Fruit fly (Drosophila melanogaster) whole organism, wandering third instar larva: ENCODE data around the gene Sema1a.

ENCODE experiments used
- Abd-B ChIP-seq: fragments of >200 bp; optimal IDR thresholded peaks from 2 replicates; lab custom pipeline; 2017; ENCODE audit warnings: missing biosample characterization, missing genetic modification characterization
- CrebA ChIP-seq: fragments of 200-800 bp; sonication (Bioruptor generic); optimal IDR thresholded peaks from 2 replicates; lab custom pipeline; 2016; ENCODE audit warnings: missing biosample characterization, mild to moderate bottlenecking, missing genetic modification characterization, borderline replicate concordance
- Dfd ChIP-seq: fragments of >200 bp; optimal IDR thresholded peaks from 2 replicates; lab custom pipeline; 2017; ENCODE audit warnings: missing biosample characterization, missing genetic modification characterization
- Dif ChIP-seq: fragments of 200-275, 200-300 bp; sonication (Bioruptor generic); optimal IDR thresholded peaks from 2 replicates; lab custom pipeline; 2018; ENCODE audit warnings: missing biosample characterization, missing genetic modification characterization; ENCODE audit not compliant: partially characterized antibody
- GATAd ChIP-seq: sonication (Bioruptor generic); optimal IDR thresholded peaks from 2 replicates; lab custom pipeline; 2016; ENCODE audit warnings: missing biosample characterization, missing genetic modification characterization
- HLH106 ChIP-seq: fragments of 200-800 bp; optimal IDR thresholded peaks from 3 replicates; lab custom pipeline; 2019; ENCODE audit warnings: missing biosample characterization, mild to moderate bottlenecking, missing genetic modification characterization, moderate library complexity
- Hnf4 ChIP-seq: fragments of 200-800 bp; sonication (Bioruptor generic); optimal IDR thresholded peaks from 2 replicates; lab custom pipeline; 2016; ENCODE audit warnings: missing biosample characterization, mild to moderate bottlenecking, missing genetic modification characterization
- Hr78 ChIP-seq: fragments of >200 bp; optimal IDR thresholded peaks from 2 replicates; lab custom pipeline; 2017; ENCODE audit warnings: missing biosample characterization, missing genetic modification characterization
- Hr83 ChIP-seq: fragments of 200-300 bp; sonication (Bioruptor generic); optimal IDR thresholded peaks from 2 replicates; lab custom pipeline; 2016; ENCODE audit warnings: missing biosample characterization, mild to moderate bottlenecking, missing genetic modification characterization, moderate library complexity; ENCODE audit not compliant: poor library complexity, severe bottlenecking
- Jra ChIP-seq: sonication (Bioruptor generic); optimal IDR thresholded peaks from 2 replicates; lab custom pipeline; 2016; ENCODE audit warnings: missing biosample characterization, missing genetic modification characterization
- Mio ChIP-seq: sonication (Bioruptor generic); optimal IDR thresholded peaks from 2 replicates; lab custom pipeline; 2016; ENCODE audit warnings: missing biosample characterization, missing genetic modification characterization
- N ChIP-seq: fragments of >200 bp; optimal IDR thresholded peaks from 2 replicates; lab custom pipeline; 2018; ENCODE audit warnings: missing biosample characterization, missing external identifiers, missing genetic modification characterization
- OdsH ChIP-seq: fragments of 200-800 bp; sonication (Bioruptor generic); optimal IDR thresholded peaks from 2 replicates; lab custom pipeline; 2016; ENCODE audit warnings: missing biosample characterization, mild to moderate bottlenecking, missing genetic modification characterization
- Rel ChIP-seq, 2 experiments: fragments of 200-800 bp; sonication (Bioruptor generic) in 1 of 2; optimal IDR thresholded peaks; 2 replicates in 1 of 2; 3 replicates in 1 of 2; lab custom pipeline; 2016 to 2019; ENCODE audit warnings: mild to moderate bottlenecking in 2 of 2, missing biosample characterization in 2 of 2, missing genetic modification characterization in 2 of 2, moderate library complexity in 1 of 2
- Sp1 ChIP-seq: fragments of 200-800 bp; sonication (Bioruptor generic); optimal IDR thresholded peaks from 3 replicates; lab custom pipeline; 2019; ENCODE audit warnings: missing biosample characterization, mild to moderate bottlenecking, missing genetic modification characterization, moderate library complexity
- Vsx2 ChIP-seq: fragments of 200-300, 225-300 bp; sonication (Bioruptor generic); optimal IDR thresholded peaks from 2 replicates; lab custom pipeline; 2018; ENCODE audit warnings: missing biosample characterization, missing genetic modification characterization; ENCODE audit not compliant: partially characterized antibody
- br ChIP-seq: fragments of 200-800 bp; sonication (Bioruptor generic); optimal IDR thresholded peaks from 2 replicates; lab custom pipeline; 2016; ENCODE audit warnings: missing biosample characterization, missing genetic modification characterization
- brk ChIP-seq: fragments of 200-800 bp; sonication (Bioruptor generic); optimal IDR thresholded peaks from 2 replicates; lab custom pipeline; 2016; ENCODE audit warnings: missing biosample characterization, mild to moderate bottlenecking, missing genetic modification characterization
- dl ChIP-seq, 2 experiments: fragments of 175-275, 200-275 bp in 1 of 2; fragments of 200-275 bp in 1 of 2; sonication (Bioruptor generic); optimal IDR thresholded peaks; lab custom pipeline; 2018; ENCODE audit warnings: mild to moderate bottlenecking in 2 of 2, missing biosample characterization in 2 of 2, missing genetic modification characterization in 2 of 2, moderate library complexity in 2 of 2; ENCODE audit not compliant: partially characterized antibody in 2 of 2, insufficient read depth in 1 of 2
- dmrt93B ChIP-seq: fragments of 200-800 bp; sonication (Bioruptor generic); optimal IDR thresholded peaks from 2 replicates; lab custom pipeline; 2018; ENCODE audit warnings: missing biosample characterization, mild to moderate bottlenecking, missing genetic modification characterization
- dsf ChIP-seq: sonication (Bioruptor generic); optimal IDR thresholded peaks from 2 replicates; lab custom pipeline; 2016; ENCODE audit warnings: missing biosample characterization, missing genetic modification characterization, borderline replicate concordance
- ey ChIP-seq: fragments of 200-800 bp; sonication (Bioruptor generic); optimal IDR thresholded peaks from 2 replicates; lab custom pipeline; 2016; ENCODE audit warnings: missing biosample characterization, missing genetic modification characterization
- foxo ChIP-seq, 2 experiments: fragments of 200-800 bp; sonication (Bioruptor generic); optimal IDR thresholded peaks; 2 replicates in 1 of 2; 3 replicates in 1 of 2; lab custom pipeline; 2016 to 2017; ENCODE audit warnings: missing biosample characterization in 2 of 2, missing genetic modification characterization in 2 of 2
- fru ChIP-seq: fragments of 200-800 bp; sonication (Bioruptor generic); optimal IDR thresholded peaks from 3 replicates; lab custom pipeline; 2016; ENCODE audit warnings: missing biosample characterization, mild to moderate bottlenecking, missing genetic modification characterization
- h ChIP-seq: fragments of 200-800 bp; sonication (Bioruptor generic); optimal IDR thresholded peaks from 3 replicates; lab custom pipeline; 2016; ENCODE audit warnings: missing biosample characterization, mild to moderate bottlenecking, missing genetic modification characterization
- jim ChIP-seq: fragments of 175-275, 200-325 bp; sonication (Bioruptor generic); optimal IDR thresholded peaks from 2 replicates; lab custom pipeline; 2016; ENCODE audit warnings: missing biosample characterization, mild to moderate bottlenecking, missing genetic modification characterization
- lola ChIP-seq: fragments of >200 bp; optimal IDR thresholded peaks from 2 replicates; lab custom pipeline; 2017; ENCODE audit warnings: missing biosample characterization, missing genetic modification characterization
- pan ChIP-seq: fragments of >200 bp; optimal IDR thresholded peaks from 2 replicates; lab custom pipeline; 2017
- psq ChIP-seq: fragments of 200-800 bp; sonication (Bioruptor generic); optimal IDR thresholded peaks from 3 replicates; lab custom pipeline; 2017; ENCODE audit warnings: missing biosample characterization, mild to moderate bottlenecking, missing genetic modification characterization, moderate library complexity
- rgr ChIP-seq: fragments of 200-800 bp; sonication (Bioruptor generic); optimal IDR thresholded peaks from 3 replicates; lab custom pipeline; 2016; ENCODE audit warnings: missing biosample characterization, mild to moderate bottlenecking, missing genetic modification characterization
- sage ChIP-seq: fragments of 200-800 bp; sonication (Bioruptor generic); optimal IDR thresholded peaks from 2 replicates; lab custom pipeline; 2016; ENCODE audit warnings: missing biosample characterization, mild to moderate bottlenecking, missing genetic modification characterization
- sv ChIP-seq: fragments of 200-800 bp; sonication (Bioruptor generic); optimal IDR thresholded peaks from 3 replicates; lab custom pipeline; 2016; ENCODE audit warnings: missing biosample characterization, missing genetic modification characterization
- tai ChIP-seq: sonication (Bioruptor generic); optimal IDR thresholded peaks from 2 replicates; lab custom pipeline; 2016; ENCODE audit warnings: missing biosample characterization, missing genetic modification characterization
- usp ChIP-seq: fragments of >200 bp; optimal IDR thresholded peaks from 2 replicates; lab custom pipeline; 2017; ENCODE audit warnings: missing biosample characterization, missing genetic modification characterization
- woc ChIP-seq: sonication (Bioruptor generic); optimal IDR thresholded peaks from 2 replicates; lab custom pipeline; 2016; ENCODE audit warnings: missing biosample characterization, mild to moderate bottlenecking, missing genetic modification characterization

Gene Sema1a

DNA sequence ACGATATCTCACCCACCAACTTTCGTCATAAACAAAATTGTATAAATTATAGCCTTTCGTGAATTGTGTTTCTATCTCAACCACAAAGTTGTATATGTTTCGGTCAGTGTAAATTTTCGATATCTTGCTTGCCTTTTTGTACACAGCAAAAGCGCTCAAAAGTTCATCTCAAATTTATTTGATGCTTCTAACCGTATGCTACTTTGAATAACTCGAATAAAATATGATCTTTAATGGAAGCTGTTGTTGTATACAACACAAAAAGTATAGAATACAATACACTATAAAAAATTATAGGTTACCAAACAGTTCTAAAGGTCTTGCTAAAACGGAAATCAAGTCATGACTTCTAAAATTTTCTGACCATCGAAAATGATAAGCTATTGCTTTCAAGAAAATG, 16.9 kb upstream of the Sema1a start:
- TF ChIP-seq fru (GFP tag; lab: Kevin White, UChicago) (no peak), Abd-B (no peak), br (GFP tag; lab: Kevin White, UChicago) (no peak), foxo (GFP tag; optimal IDR thresholded peaks at IDR 0.05; lab: Kevin White, UChicago) (no peak), psq (GFP tag; lab: Kevin White, UChicago) (no peak), OdsH (GFP tag; lab: Kevin White, UChicago) (no peak), jim (GFP tag; lab: Kevin White, UChicago) (no peak), ey (no peak), dmrt93B (GFP tag; lab: Kevin White, UChicago) (no peak), h (GFP tag; lab: Kevin White, UChicago) (no peak), dl (GFP tag; optimal IDR thresholded peaks at IDR 0.05; lab: Kevin White, UChicago; ENCODE audit: insufficient read depth in 1 of 2, partially characterized antibody in 2 of 2) (no peak), sv (GFP tag; lab: Kevin White, UChicago) (no peak)

DNA sequence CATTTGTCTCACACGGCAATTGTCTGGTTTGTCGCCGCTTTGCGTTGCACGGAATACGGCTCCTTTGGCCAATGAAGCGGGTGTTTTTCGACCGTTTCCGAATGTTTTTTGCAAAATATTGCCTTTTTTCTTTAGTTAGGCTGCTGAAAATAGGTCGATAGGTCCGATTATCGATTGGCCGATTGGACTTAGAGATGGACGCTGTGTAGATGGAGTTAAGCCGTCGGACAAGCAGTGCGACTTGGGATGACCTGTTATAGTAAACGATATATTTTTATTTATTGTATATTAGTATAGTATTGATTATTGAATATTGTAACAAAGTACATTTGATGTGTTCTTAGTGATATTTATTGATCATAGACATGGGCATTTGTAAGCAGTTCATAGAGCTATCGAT, 13.6 kb upstream of the Sema1a start, which contains the start of the genes lmgA and lmgB:
Gene lmgA, minus strand, starts transcription at position 301 of the 400 bp plus-strand sequence.
Gene lmgB, minus strand, starts transcription at position 301 of the 400 bp plus-strand sequence.
- TF ChIP-seq dl (GFP tag; optimal IDR thresholded peaks at IDR 0.05; lab: Kevin White, UChicago; ENCODE audit: insufficient read depth in 1 of 2, partially characterized antibody in 2 of 2) (no peak), sage (GFP tag; lab: Kevin White, UChicago) (peak; percentile 27), pan (lab: Kevin White, UChicago) (no peak), sv (GFP tag; lab: Kevin White, UChicago) (peak; percentile 22), Dif (GFP tag; lab: Kevin White, UChicago) (no peak), dsf (GFP tag; lab: Kevin White, UChicago) (no peak), woc (GFP tag; lab: Kevin White, UChicago) (no peak), HLH106 (peak; percentile 14), Hnf4 (GFP tag; lab: Kevin White, UChicago) (peak; percentile 51), Mio (GFP tag; lab: Kevin White, UChicago) (no peak), OdsH (GFP tag; lab: Kevin White, UChicago) (peak; percentile 31), N (GFP tag; lab: Kevin White, UChicago) (no peak), Abd-B (no peak), GATAd (GFP tag; lab: Kevin White, UChicago) (no peak), jim (GFP tag; lab: Kevin White, UChicago) (peak; percentile 63), brk (no peak), foxo (GFP tag; optimal IDR thresholded peaks at IDR 0.05; lab: Kevin White, UChicago) (peak in 1 of 2 experiments; percentile 68), ey (no peak), Vsx2 (GFP tag; lab: Kevin White, UChicago) (no peak), fru (GFP tag; lab: Kevin White, UChicago) (peak; percentile 7), Hr83 (GFP tag; lab: Kevin White, UChicago) (peak; percentile 73), Rel (GFP tag; optimal IDR thresholded peaks at IDR 0.05; lab: Kevin White, UChicago) (no peak), Rel (tag; optimal IDR thresholded peaks at IDR 0.05; lab: Kevin White, UChicago) (no peak), Jra (GFP tag; lab: Kevin White, UChicago) (no peak), usp (GFP tag; lab: Kevin White, UChicago) (no peak), Sp1 (GFP tag; lab: Kevin White, UChicago) (no peak), br (GFP tag; lab: Kevin White, UChicago) (no peak), rgr (GFP tag; lab: Kevin White, UChicago) (peak; percentile 59), dmrt93B (GFP tag; lab: Kevin White, UChicago) (no peak), lola (GFP tag; lab: Kevin White, UChicago) (no peak), CrebA (GFP tag; lab: Kevin White, UChicago) (no peak), h (GFP tag; lab: Kevin White, UChicago) (peak; percentile 42)

DNA sequence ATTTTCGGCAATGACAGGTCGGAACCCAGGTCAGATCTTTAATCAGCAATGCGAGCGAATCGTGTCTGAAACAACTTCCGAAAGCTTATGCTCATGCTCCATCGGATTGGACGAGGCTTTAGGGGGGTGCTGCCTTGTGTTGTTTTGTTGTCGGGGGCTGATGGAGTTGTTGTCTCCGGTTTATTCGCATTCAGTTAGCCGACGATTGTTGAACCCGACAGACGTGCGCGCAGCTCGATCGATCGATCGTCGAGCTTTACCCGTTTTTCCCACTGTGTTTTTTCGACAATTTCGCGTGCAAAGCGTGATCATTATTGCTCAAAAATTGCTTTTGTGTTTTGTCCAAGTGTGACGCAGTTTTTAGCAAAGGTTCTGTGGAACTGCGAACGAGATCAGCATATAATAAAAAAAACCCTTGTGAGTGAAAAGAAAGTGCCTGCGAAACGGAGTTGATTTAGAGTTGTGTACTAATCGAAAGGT, 13.0 kb upstream of the Sema1a start, which contains the start of gene CG17834:
Gene CG17834, plus strand, starts transcription at position 191 of the 480 bp plus-strand sequence.
- no peak for TF ChIP-seq OdsH (GFP tag; lab: Kevin White, UChicago)
- peak in 1 of 2 experiments; percentile 16 for TF ChIP-seq foxo (GFP tag; optimal IDR thresholded peaks at IDR 0.05; lab: Kevin White, UChicago)
- TF ChIP-seq Sp1 (GFP tag; lab: Kevin White, UChicago) = peak; percentile 67
- no peak for TF ChIP-seq woc (GFP tag; lab: Kevin White, UChicago)
- TF ChIP-seq Hr83 (GFP tag; lab: Kevin White, UChicago) = peak; percentile 61
- no peak for TF ChIP-seq Mio (GFP tag; lab: Kevin White, UChicago)
- peak; percentile 17 for TF ChIP-seq Hnf4 (GFP tag; lab: Kevin White, UChicago)
- no peak for TF ChIP-seq Rel (GFP tag; optimal IDR thresholded peaks at IDR 0.05; lab: Kevin White, UChicago)
- TF ChIP-seq Rel (tag; optimal IDR thresholded peaks at IDR 0.05; lab: Kevin White, UChicago) = peak; percentile 85
- TF ChIP-seq Dif (GFP tag; lab: Kevin White, UChicago) = peak; percentile 59
- no peak for TF ChIP-seq lola (GFP tag; lab: Kevin White, UChicago)
- no peak for TF ChIP-seq Hr78 (GFP tag; lab: Kevin White, UChicago)
- no peak for TF ChIP-seq Dfd (GFP tag; lab: Kevin White, UChicago)
- peak; percentile 20 for TF ChIP-seq HLH106
- no peak for TF ChIP-seq tai (GFP tag; lab: Kevin White, UChicago)
- peak; percentile 45 for TF ChIP-seq br (GFP tag; lab: Kevin White, UChicago)
- peak; percentile 74 for TF ChIP-seq Vsx2 (GFP tag; lab: Kevin White, UChicago)
